Worm (Caenorhabditis elegans): ENCODE measurements around the gene mam-2.

DNA sequence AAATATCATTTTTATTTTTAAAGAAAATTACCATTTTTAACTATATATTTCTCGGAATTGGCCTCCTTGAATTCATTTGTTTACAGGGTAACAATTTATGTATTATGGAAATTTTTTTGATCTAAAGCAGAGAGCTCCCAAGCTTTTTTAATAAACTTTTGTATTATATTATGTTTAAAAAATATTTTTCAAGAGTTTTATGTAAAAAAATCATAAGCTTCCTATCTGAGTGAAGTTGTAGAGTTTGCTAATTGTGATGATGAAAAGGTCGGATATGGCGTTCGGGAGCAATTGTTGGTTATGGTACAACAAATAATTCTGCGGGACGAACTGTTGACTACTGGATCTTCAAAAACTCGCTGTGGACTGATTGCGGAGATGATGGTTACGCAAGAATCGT is 38.3 kb downstream of the mam-2 start, which contains the start of gene F44D12.19:
- no peak for TF ChIP-seq flt-1 (GFP tag; IDR thresholded peaks at IDR 0.05)
- TF ChIP-seq ztf-23 (GFP tag; IDR thresholded peaks at IDR 0.05): no peak
- TF ChIP-seq med-1 (GFP tag; optimal IDR thresholded peaks at IDR 0.05; ENCODE audit: insufficient read depth): no peak
- no peak for TF ChIP-seq cog-1 (tag; optimal IDR thresholded peaks at IDR 0.05)
- no peak for TF ChIP-seq ref-1 (GFP tag; conservative IDR thresholded peaks at IDR 0.05)
- no peak for TF ChIP-seq tab-1 (GFP tag; IDR thresholded peaks at IDR 0.05)
- TF ChIP-seq T22C8.4 (GFP tag; IDR thresholded peaks at IDR 0.05): no peak

All from whole organism, midembryonic.